Worm (Caenorhabditis elegans): ENCODE data around the gene W02B12.1.
A peak's percentile ranks its signal among the peaks of the same experiment; 100 is the strongest.

DNA sequence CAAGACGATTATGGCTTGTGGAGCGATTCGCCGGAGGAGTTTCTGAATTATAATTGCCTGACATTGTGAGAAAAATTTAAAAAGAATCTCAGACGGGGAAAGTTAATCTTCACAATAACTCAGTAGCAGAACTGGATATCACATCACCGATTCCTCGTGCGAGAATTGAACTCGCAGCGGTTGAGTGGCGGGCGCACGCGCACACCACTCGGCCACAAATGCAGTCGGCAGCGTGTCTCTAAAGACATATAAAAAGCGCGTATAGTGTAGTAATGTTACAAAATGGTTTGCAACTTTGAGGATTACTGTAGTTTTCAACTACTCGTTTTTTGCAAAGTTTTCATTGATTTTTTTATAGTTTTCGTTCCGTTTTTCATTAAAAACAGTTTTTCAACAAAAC lies 35.8 kb downstream of the W02B12.1 start:
- TF ChIP-seq hnd-1 (tag; optimal IDR thresholded peaks at IDR 0.05) (peak; percentile 94), ama-1 (optimal IDR thresholded peaks at IDR 0.05) (no peak), pes-1 (GFP tag; IDR thresholded peaks at IDR 0.05) (peak; percentile 97), F13C5.2 (tag; optimal IDR thresholded peaks at IDR 0.05) (peak; percentile 97), sea-1 (GFP tag; conservative IDR thresholded peaks at IDR 0.05) (peak; percentile 97), hmbx-1 (tag; optimal IDR thresholded peaks at IDR 0.05) (peak; percentile 89), flt-1 (GFP tag; IDR thresholded peaks at IDR 0.05) (peak; percentile 97), ceh-36 (tag; optimal IDR thresholded peaks at IDR 0.05) (peak; percentile 97)

Measured in whole organism, early embryonic.